Fruit fly (Drosophila melanogaster): ENCODE measurements around the gene Elp3.

Gene Elp3

dm6 chr2L:4440881-4441737 lies 3.4 kb upstream of the Elp3 start, which contains the start of gene CG15431:
TSS of gene CG15431 (minus strand) at chr2L:4441282.
- TF ChIP-seq pan (optimal IDR thresholded peaks at IDR 0.05) (no peak), EcR (GFP tag; optimal IDR thresholded peaks at IDR 0.05) (no peak), usp (GFP tag; optimal IDR thresholded peaks at IDR 0.05) (no peak), psq (optimal IDR thresholded peaks at IDR 0.05) (no peak), Dll (optimal IDR thresholded peaks at IDR 0.05) (no peak), CG8478 (optimal IDR thresholded peaks at IDR 0.05) (no peak)

dm6 chr2L:4442010-4442587 lies 2.4 kb upstream of the Elp3 start, which contains the start of the genes Sfp24F and CG15432:
TSS of gene Sfp24F (minus strand) at chr2L:4442060.
TSS of gene CG15432 (plus strand) at chr2L:4442320.
- TF ChIP-seq psq (optimal IDR thresholded peaks at IDR 0.05) (no peak), Dll (optimal IDR thresholded peaks at IDR 0.05) (no peak), pan (optimal IDR thresholded peaks at IDR 0.05) (no peak), usp (GFP tag; optimal IDR thresholded peaks at IDR 0.05) (no peak), EcR (GFP tag; optimal IDR thresholded peaks at IDR 0.05) (no peak)

DNA sequence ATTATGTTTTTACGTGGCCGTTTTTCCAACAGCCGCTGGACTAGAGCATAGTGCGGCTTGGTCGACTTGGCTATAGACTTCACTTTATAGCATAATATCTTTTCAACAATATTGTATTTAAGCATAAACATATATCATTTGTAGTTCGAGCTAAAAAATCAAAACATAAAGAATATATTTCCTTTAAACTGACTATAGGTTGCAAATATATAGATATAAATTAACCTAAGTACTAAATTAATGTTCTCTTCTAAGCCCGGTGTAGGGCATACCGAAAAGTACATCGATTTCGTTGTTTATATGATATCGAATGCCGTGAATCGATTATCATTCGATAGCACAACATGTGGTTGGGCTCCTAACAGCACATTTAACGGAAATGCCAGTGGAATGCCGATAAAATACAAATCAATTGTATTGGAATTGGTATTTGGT lies 4.1 kb downstream of the Elp3 start, which contains the start of gene MFS18:
Gene MFS18, minus strand, starts transcription at position 54 of the 435 bp plus-strand sequence.
- TF ChIP-seq usp (GFP tag; optimal IDR thresholded peaks at IDR 0.05) (no peak), EcR (GFP tag; optimal IDR thresholded peaks at IDR 0.05) (no peak), pan (optimal IDR thresholded peaks at IDR 0.05) (no peak), CG8478 (optimal IDR thresholded peaks at IDR 0.05) (no peak), Dll (optimal IDR thresholded peaks at IDR 0.05) (no peak), psq (optimal IDR thresholded peaks at IDR 0.05) (no peak)

DNA sequence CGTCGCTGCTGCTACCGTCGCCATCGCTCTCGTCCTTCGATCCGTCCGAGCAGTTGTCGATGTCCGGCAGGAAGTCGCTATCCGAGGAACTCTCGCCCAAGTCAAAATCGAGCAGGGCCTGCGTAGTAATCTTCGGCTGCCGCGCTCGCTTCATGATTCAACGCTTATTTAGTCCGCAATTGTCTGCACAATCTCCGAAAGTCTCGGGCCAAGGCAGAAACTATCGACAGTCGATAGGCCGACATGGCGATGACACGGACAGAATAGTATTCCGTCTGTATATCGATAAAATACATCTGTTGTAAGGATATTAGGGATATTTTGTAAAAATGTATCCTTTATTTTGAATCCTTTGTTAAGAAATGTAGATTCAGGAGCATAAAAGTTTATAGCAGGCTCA lies 8.3 kb downstream of the Elp3 start, which contains the start of gene CG15439:
Gene CG15439, minus strand, starts transcription at position 241 of the 400 bp plus-strand sequence.
- no peak for TF ChIP-seq CG8478 (optimal IDR thresholded peaks at IDR 0.05)
- no peak for TF ChIP-seq Dll (optimal IDR thresholded peaks at IDR 0.05)
- no peak for TF ChIP-seq usp (GFP tag; optimal IDR thresholded peaks at IDR 0.05)
- TF ChIP-seq pan (optimal IDR thresholded peaks at IDR 0.05) = no peak
- TF ChIP-seq EcR (GFP tag; optimal IDR thresholded peaks at IDR 0.05) = no peak
- TF ChIP-seq psq (optimal IDR thresholded peaks at IDR 0.05) = no peak

DNA sequence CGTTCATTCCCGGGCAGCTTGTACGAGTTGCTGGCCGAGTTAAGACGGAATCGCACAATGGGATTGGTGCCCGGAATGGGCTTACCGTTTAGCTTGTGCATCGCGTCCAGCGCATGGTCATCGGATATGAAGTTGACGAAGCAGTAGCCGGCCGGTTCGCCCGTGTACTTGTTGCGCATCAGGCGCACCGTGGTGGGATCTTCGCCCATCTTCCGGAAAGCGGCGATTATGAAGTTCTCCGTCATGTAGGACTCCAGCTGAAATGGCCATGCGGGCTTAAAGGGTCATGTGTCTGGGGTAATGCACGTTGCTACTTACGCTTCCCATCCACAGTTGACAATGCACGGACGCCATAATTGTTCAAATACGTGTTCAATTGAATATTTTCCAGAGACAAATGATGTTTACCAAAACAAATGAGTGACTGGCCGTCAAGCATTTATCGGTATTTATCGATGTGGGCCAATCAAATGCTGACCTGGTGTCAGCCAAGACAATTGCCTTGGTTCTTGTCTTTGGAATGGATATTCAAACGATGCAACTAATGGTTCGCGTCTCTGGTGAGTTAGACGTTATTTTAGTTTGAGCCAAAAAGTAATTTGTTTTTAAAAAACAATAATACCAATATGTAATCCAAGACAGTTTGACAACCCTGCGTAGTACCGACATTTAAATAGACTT lies 9.6 kb downstream of the Elp3 start, which contains the start of the genes Secp43 and ND-B8:
Gene Secp43, minus strand, starts transcription at position 445 of the 681 bp plus-strand sequence.
Gene ND-B8, plus strand, starts transcription at position 618 of the 681 bp plus-strand sequence.
- TF ChIP-seq EcR (GFP tag; optimal IDR thresholded peaks at IDR 0.05) = no peak
- TF ChIP-seq psq (optimal IDR thresholded peaks at IDR 0.05) = no peak

DNA sequence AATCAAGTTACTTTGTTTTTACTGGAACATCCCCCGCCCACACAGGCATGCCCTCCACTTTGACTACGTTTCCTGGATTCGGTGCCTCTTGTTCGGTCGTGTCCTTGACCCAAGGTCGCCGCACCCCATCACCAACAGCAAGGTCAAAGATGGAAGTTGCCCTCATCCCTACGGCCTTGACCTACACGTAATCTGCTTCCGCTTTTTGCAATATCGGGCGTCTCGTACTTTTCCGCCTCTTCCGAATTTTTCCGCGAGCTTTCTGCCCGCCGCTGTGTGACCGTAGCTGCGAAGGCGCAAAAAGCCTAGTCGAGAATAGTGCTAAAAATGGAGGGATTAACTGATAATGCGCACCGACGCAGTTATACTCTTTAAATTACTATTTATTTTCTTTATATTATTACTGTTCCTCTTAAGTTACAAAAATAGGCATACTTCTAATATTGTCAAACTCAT lies 12.0 kb downstream of the Elp3 start, which contains the start of gene Gs1l:
Gene Gs1l, minus strand, starts transcription at position 269 of the 456 bp plus-strand sequence.
- TF ChIP-seq CG8478 (optimal IDR thresholded peaks at IDR 0.05) = no peak
- no peak for TF ChIP-seq EcR (GFP tag; optimal IDR thresholded peaks at IDR 0.05)
- no peak for TF ChIP-seq usp (GFP tag; optimal IDR thresholded peaks at IDR 0.05)
- no peak for TF ChIP-seq Dll (optimal IDR thresholded peaks at IDR 0.05)
- TF ChIP-seq pan (optimal IDR thresholded peaks at IDR 0.05) = no peak

DNA sequence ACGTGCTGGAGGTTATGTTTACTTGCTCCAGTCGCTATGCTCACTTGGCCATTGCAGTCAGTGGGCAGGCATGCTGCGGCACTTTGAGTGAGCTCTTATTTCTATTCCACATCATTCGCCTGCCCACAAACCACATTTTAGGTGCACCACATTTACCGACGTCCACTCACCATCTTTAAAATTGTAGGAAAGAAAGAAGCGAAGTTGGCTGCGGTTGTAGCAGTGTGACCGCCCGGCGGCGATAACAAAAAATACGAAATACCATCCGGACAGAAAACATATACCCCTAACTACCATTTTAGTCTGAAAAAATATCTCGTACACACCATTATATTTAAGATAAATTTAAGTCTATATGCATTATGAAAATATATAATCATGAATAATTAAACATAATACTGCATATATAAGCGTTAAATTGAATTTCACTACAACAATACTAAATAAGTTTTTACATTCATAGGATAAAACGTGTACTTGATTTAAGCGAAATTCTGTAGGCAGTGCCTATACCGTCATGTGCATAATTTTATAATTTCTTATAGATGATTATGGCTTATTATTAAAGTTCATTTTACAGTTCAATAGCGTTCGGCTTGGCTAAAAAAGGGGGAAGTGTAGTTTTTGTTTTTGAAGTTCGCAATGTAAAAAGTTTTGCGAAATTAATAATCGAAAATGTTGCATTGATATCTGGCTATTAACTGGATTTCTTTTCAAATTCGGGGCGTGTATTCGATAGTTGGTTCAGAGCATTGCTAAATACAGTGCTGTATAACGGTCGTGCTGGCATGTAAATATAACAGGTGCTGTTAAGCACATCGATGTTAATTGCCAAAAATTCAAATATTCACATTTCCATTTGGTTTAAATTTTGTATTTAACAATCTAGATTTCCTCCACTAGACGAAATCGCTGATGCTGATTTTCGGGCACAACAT lies 13.9 kb downstream of the Elp3 start, which contains the start of gene RpL27A:
Gene RpL27A, minus strand, starts transcription at position 246 of the 938 bp plus-strand sequence.
- no peak for TF ChIP-seq pan (optimal IDR thresholded peaks at IDR 0.05)
- TF ChIP-seq psq (optimal IDR thresholded peaks at IDR 0.05) = no peak
- TF ChIP-seq CG8478 (optimal IDR thresholded peaks at IDR 0.05) = no peak
- TF ChIP-seq EcR (GFP tag; optimal IDR thresholded peaks at IDR 0.05) = no peak
- no peak for TF ChIP-seq Dll (optimal IDR thresholded peaks at IDR 0.05)
- TF ChIP-seq usp (GFP tag; optimal IDR thresholded peaks at IDR 0.05) = no peak

- TF ChIP-seq usp (GFP tag; optimal IDR thresholded peaks at IDR 0.05) (no peak), EcR (GFP tag; optimal IDR thresholded peaks at IDR 0.05) (no peak), psq (optimal IDR thresholded peaks at IDR 0.05) (no peak), CG8478 (optimal IDR thresholded peaks at IDR 0.05) (no peak), pan (optimal IDR thresholded peaks at IDR 0.05) (no peak)
Measured at dm6 chr2L:4459543-4459942, 15.0 kb downstream of the Elp3 start, which contains the start of the genes mRpL27 and CG15435. TSS of gene mRpL27 (minus strand) at chr2L:4459638. TSS of gene CG15435 (plus strand) at chr2L:4459729.

DNA sequence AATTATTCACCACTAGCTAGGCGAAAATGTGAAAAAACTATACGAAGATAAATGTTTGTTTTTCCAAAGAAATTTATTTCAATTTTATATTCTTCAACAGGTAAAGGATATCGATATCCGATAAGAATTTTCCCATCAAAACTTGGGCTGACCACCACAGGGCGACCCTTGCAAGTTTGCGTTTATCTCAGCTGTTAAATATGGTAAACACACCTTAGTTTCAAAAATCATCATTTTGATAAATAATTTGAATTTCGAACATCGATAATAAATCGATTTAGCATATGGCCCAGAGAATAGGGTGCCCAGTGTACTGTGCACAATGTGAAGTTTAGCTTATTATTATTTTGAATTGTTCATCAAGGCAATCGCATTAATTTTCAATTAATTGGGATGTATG lies 18.8 kb downstream of the Elp3 start, which contains the start of the genes CG15443 and Paris:
Gene CG15443, minus strand, starts transcription at position 125 of the 400 bp plus-strand sequence.
Gene Paris, plus strand, starts transcription at position 289 of the 400 bp plus-strand sequence.
- TF ChIP-seq usp (GFP tag; optimal IDR thresholded peaks at IDR 0.05) = no peak

- no peak for TF ChIP-seq usp (GFP tag; optimal IDR thresholded peaks at IDR 0.05)
Measured at dm6 chr2L:4464946-4465345, 20.4 kb downstream of the Elp3 start, which contains the start of gene FIG4. TSS of gene FIG4 (plus strand) at chr2L:4465174.

DNA sequence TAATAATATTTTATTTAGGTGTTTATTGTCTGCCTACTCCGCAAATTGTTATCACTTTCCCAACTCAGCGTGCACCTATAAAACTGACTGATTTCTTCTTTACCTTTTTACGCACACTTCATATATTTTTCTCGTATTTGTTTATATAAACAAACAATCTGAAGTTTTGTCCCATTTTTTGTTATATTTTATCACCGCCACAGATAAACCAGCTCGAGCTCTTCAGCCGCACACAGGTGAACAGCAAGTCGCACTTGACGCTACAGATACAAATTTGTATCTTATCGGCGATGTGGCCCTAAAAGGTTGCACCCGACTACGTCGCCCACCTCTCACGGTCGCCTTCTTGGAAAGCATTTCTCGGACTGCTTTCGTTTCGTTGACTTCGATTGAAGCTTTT lies 30.9 kb downstream of the Elp3 start:
- no peak for TF ChIP-seq Dll (optimal IDR thresholded peaks at IDR 0.05)
- no peak for TF ChIP-seq psq (optimal IDR thresholded peaks at IDR 0.05)
- TF ChIP-seq pan (optimal IDR thresholded peaks at IDR 0.05) = no peak
- TF ChIP-seq EcR (GFP tag; optimal IDR thresholded peaks at IDR 0.05) = no peak
- no peak for TF ChIP-seq CG8478 (optimal IDR thresholded peaks at IDR 0.05)
- no peak for TF ChIP-seq usp (GFP tag; optimal IDR thresholded peaks at IDR 0.05)
